Worm (Caenorhabditis elegans) whole organism, L4/young adult: ENCODE data around the gene fbxa-115.

Experiments used
- dao-5 ChIP-seq: sonication (generic microtip); optimal IDR thresholded peaks from 2 replicates; lab custom pipeline; 2016; ENCODE audit warnings: missing genotype, missing genetic modification characterization, moderate library complexity, missing compliant biosample characterization
- him-1 ChIP-seq: sonication (generic microtip); optimal IDR thresholded peaks from 2 replicates; lab custom pipeline; 2016; ENCODE audit warnings: missing genotype, missing genetic modification reagents, missing genetic modification characterization, missing compliant biosample characterization

- no peak for TF ChIP-seq dao-5 (tag; lab: Kevin White, UChicago)
- TF ChIP-seq him-1 (tag; lab: Kevin White, UChicago), result no peak
Measured at ce11 chrV:20161781-20162289, 30.1 kb downstream of the fbxa-115 start.
